Fruit fly (Drosophila melanogaster): Measurements from ENCODE around the gene CG6138.
A peak's percentile ranks its signal among the peaks of the same experiment; 100 is the strongest.

The CG6138 gene

DNA sequence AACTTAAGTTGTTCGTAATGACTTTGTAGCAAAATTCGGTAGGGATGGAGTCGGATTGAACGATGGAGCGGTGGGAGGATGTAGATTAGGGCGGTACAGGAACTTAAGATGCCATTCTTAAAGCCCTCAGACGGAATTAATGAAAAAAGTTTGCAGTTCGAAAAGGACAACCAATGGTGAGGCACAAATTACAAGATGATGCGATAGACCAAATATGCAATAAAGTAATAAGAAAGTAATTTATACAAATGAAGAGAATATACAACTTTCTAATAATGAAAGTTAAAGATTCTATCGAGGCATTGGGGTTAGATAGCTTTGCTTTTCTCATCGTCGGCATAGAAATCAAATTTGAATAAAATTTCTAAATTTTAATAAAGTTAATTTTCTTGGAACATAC, at the start of gene CG6138:
Gene CG6138 (plus strand): TSS at position 301 of the 400 bp plus-strand sequence.
- TF ChIP-seq CG9948 (tag; optimal IDR thresholded peaks at IDR 0.05) (no peak), Snoo (tag; optimal IDR thresholded peaks at IDR 0.05) (no peak), gl (tag; optimal IDR thresholded peaks at IDR 0.05) (no peak), CG13204 (GFP tag; optimal IDR thresholded peaks at IDR 0.05) (no peak), CG10348 (GFP tag; IDR thresholded peaks at IDR 0.05) (no peak), rn (GFP tag; IDR thresholded peaks at IDR 0.05) (no peak), CG8159 (tag; optimal IDR thresholded peaks at IDR 0.05) (no peak), Ets98B (GFP tag; IDR thresholded peaks at IDR 0.05) (no peak), fd96Ca (GFP tag; IDR thresholded peaks at IDR 0.05) (no peak), Pif1A (GFP tag; optimal IDR thresholded peaks at IDR 0.05) (no peak), CG14655 (GFP tag; optimal IDR thresholded peaks at IDR 0.05) (no peak), EcR (GFP tag; optimal IDR thresholded peaks at IDR 0.05) (no peak), CG32121 (GFP tag; IDR thresholded peaks at IDR 0.05) (no peak), CG12605 (GFP tag; IDR thresholded peaks at IDR 0.05) (no peak), D1 (tag; optimal IDR thresholded peaks at IDR 0.05) (no peak)

DNA sequence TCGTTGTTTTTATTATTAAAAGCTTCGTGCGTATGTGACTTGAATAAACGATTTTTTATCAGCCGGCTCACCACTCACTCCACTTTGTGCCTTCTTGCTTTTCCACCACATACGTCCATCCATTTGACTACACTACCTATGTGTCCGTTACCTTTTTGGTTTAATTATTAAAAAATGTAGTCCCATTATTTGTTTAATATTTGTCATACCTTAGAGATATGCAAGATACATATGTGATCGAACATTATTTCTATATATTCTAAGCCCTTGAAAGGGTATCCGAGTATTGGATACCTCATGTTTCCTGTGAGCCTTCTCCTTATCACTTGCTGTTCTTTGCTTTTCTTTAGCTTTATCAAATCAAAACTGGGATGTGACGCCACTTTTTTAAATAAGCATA, 47.8 kb upstream of the CG6138 start:
- TF ChIP-seq CG13204 (GFP tag; optimal IDR thresholded peaks at IDR 0.05) (peak; percentile 38), CG9948 (tag; optimal IDR thresholded peaks at IDR 0.05) (peak; percentile 80), Ets98B (GFP tag; IDR thresholded peaks at IDR 0.05) (peak; percentile 83), Pif1B (GFP tag; optimal IDR thresholded peaks at IDR 0.05) (peak; percentile 86), CG12605 (GFP tag; IDR thresholded peaks at IDR 0.05) (peak; percentile 69; the same call in 1 of the 2 replicates), rn (GFP tag; IDR thresholded peaks at IDR 0.05) (peak; percentile 25; the same call in 1 of the 2 replicates), EcR (GFP tag; optimal IDR thresholded peaks at IDR 0.05) (peak; percentile 25), D1 (tag; optimal IDR thresholded peaks at IDR 0.05) (peak; percentile 72), CG14655 (GFP tag; optimal IDR thresholded peaks at IDR 0.05) (peak; percentile 78), Snoo (tag; optimal IDR thresholded peaks at IDR 0.05) (peak; percentile 84), fd96Ca (GFP tag; IDR thresholded peaks at IDR 0.05) (peak; percentile 59; the same call in 2 of the 3 replicates), CG15710 (tag; optimal IDR thresholded peaks at IDR 0.05) (peak; percentile 92), gl (tag; optimal IDR thresholded peaks at IDR 0.05) (peak; percentile 77), CG4496 (GFP tag; IDR thresholded peaks at IDR 0.05) (peak; percentile 87), CG8301 (tag; optimal IDR thresholded peaks at IDR 0.05) (peak; percentile 75), CG34367 (tag; optimal IDR thresholded peaks at IDR 0.05) (peak; percentile 84), CG17806 (tag; optimal IDR thresholded peaks at IDR 0.05) (peak; percentile 88), CG8159 (tag; optimal IDR thresholded peaks at IDR 0.05) (peak; percentile 89), CG10348 (GFP tag; IDR thresholded peaks at IDR 0.05) (no peak), CG32121 (GFP tag; IDR thresholded peaks at IDR 0.05) (peak; percentile 74), Pif1A (GFP tag; optimal IDR thresholded peaks at IDR 0.05) (peak; percentile 84)

DNA sequence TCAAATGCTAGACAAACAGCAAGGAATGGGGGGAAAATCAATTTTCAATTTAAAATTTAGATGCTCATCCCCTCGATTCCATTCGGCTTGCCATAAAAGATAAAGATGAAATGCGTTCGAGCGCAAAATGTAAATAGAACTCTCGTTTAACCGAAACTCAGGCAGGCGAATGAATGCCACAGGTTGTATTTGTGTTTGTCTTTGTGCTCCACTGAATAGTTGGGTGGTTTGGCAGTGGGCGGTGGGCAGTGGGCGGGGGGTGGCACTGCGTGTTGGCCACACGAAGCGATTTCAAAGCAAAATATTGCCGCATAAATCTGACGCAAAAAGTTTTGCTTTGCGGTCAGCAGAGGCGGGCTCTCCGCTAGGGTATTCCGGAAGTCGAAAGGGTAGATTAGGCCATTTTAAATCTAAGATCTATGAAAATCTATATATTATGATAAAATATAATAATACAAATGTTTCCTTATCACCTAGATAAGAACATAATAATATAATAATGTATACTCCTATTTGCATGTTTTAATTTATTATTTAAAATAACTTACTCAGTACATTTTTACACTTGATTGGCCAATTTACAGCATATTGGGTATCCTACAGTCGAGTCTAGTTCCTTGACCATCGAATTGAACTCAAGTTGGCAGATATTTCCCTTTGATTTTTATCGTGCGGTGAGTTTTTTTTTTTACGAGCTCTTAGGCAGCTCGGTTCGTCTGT, 44.7 kb upstream of the CG6138 start:
- TF ChIP-seq CG8301 (tag; optimal IDR thresholded peaks at IDR 0.05): peak; percentile 13
- peak; percentile 23; the same call in 1 of the 2 replicates for TF ChIP-seq CG32121 (GFP tag; IDR thresholded peaks at IDR 0.05)
- TF ChIP-seq CG12605 (GFP tag; IDR thresholded peaks at IDR 0.05): no peak
- TF ChIP-seq CG15710 (tag; optimal IDR thresholded peaks at IDR 0.05): peak; percentile 6
- TF ChIP-seq CG4496 (GFP tag; IDR thresholded peaks at IDR 0.05): 0 out of 3 replicates have a peak, but pooled peaks have one; percentile 12
- TF ChIP-seq CG8159 (tag; optimal IDR thresholded peaks at IDR 0.05): peak; percentile 28
- TF ChIP-seq gl (tag; optimal IDR thresholded peaks at IDR 0.05): no peak
- TF ChIP-seq fd96Ca (GFP tag; IDR thresholded peaks at IDR 0.05): 0 out of 3 replicates have a peak, but pooled peaks have one; percentile 19
- no peak for TF ChIP-seq EcR (GFP tag; optimal IDR thresholded peaks at IDR 0.05)
- peak; percentile 41 for TF ChIP-seq CG14655 (GFP tag; optimal IDR thresholded peaks at IDR 0.05)
- peak; percentile 8 for TF ChIP-seq CG9948 (tag; optimal IDR thresholded peaks at IDR 0.05)

DNA sequence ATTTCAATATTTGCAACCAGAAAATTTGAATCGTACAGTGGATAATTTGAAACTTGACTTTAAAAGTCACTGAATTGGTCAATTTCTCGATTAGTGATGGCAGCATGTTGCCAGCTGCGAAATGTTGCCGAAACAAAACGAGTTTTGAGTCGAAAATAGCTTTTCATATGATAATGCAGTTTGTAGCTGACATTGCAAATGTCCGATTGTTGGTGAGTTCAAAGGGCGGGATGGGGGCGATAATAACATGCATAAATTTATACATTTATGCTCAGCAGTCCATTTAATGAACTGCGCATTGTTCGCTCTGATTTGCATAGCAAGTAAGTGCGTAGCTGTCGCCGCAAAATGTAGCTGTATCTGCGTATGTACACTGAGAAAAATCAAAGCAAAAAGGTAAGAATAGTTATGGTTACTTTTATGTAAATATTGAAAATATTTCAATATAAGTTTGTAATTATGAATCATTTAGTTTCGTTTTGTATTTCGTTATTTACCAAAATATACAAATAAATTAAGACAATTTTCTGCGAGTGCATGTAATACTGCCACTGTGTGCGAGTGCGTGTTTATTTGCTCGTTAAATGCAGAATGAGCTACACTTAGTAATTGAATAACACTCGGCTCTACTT, 40.0 kb upstream of the CG6138 start, which contains the start of gene Lip4:
Gene Lip4 (plus strand): TSS at position 620 of the 632 bp plus-strand sequence.
- TF ChIP-seq rn (GFP tag; IDR thresholded peaks at IDR 0.05): 0 out of 2 replicates have a peak, but pooled peaks have one; percentile 32
- peak; percentile 78 for TF ChIP-seq CG8159 (tag; optimal IDR thresholded peaks at IDR 0.05)
- TF ChIP-seq fd96Ca (GFP tag; IDR thresholded peaks at IDR 0.05): no peak; the same call in 2 of the 3 replicates
- TF ChIP-seq Pif1B (GFP tag; optimal IDR thresholded peaks at IDR 0.05): peak; percentile 50
- peak; percentile 82; the same call in 1 of the 2 replicates for TF ChIP-seq CG32121 (GFP tag; IDR thresholded peaks at IDR 0.05)
- TF ChIP-seq gl (tag; optimal IDR thresholded peaks at IDR 0.05): peak; percentile 58
- TF ChIP-seq Ets98B (GFP tag; IDR thresholded peaks at IDR 0.05): no peak; the same call in 1 of the 2 replicates
- TF ChIP-seq CG34367 (tag; optimal IDR thresholded peaks at IDR 0.05): peak; percentile 61
- TF ChIP-seq EcR (GFP tag; optimal IDR thresholded peaks at IDR 0.05): no peak
- TF ChIP-seq CG15710 (tag; optimal IDR thresholded peaks at IDR 0.05): peak; percentile 75
- TF ChIP-seq CG4496 (GFP tag; IDR thresholded peaks at IDR 0.05): no peak; the same call in 1 of the 3 replicates
- no peak for TF ChIP-seq D1 (tag; optimal IDR thresholded peaks at IDR 0.05)
- peak; percentile 71 for TF ChIP-seq CG17806 (tag; optimal IDR thresholded peaks at IDR 0.05)
- peak; percentile 39 for TF ChIP-seq Pif1A (GFP tag; optimal IDR thresholded peaks at IDR 0.05)
- TF ChIP-seq CG9948 (tag; optimal IDR thresholded peaks at IDR 0.05): peak; percentile 69
- TF ChIP-seq CG14655 (GFP tag; optimal IDR thresholded peaks at IDR 0.05): peak; percentile 69
- TF ChIP-seq CG12605 (GFP tag; IDR thresholded peaks at IDR 0.05): no peak; the same call in 1 of the 2 replicates
- TF ChIP-seq CG8301 (tag; optimal IDR thresholded peaks at IDR 0.05): peak; percentile 63
- TF ChIP-seq CG13204 (GFP tag; optimal IDR thresholded peaks at IDR 0.05): no peak
- peak; percentile 42 for TF ChIP-seq Snoo (tag; optimal IDR thresholded peaks at IDR 0.05)
- no peak for TF ChIP-seq CG10348 (GFP tag; IDR thresholded peaks at IDR 0.05)

DNA sequence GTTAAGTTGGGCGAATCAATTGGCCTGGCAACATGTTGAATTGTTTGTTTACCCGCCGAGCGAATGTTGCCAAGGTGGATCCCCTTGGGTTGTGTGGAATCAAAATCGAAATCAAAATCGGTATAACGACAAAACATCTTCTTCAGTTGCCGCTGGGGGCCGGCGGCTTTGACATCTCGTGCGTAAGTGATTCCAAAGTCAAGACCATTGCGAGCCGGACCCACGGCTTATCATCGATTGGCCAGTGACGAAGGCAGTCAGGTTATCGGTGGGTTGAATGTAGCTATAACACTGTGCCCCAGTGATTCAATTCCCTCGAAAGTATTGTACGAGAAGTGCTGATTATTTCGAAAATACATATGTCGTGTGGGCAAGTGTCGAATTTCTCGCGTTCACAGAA, 38.1 kb upstream of the CG6138 start:
- TF ChIP-seq CG10348 (GFP tag; IDR thresholded peaks at IDR 0.05) (no peak), CG9948 (tag; optimal IDR thresholded peaks at IDR 0.05) (no peak), fd96Ca (GFP tag; IDR thresholded peaks at IDR 0.05) (no peak), CG15710 (tag; optimal IDR thresholded peaks at IDR 0.05) (no peak)

Measured in whole organism, pupa.